Worm (Caenorhabditis elegans) whole organism, early embryonic: ENCODE results near the gene Y39G8B.13.

ENCODE experiments used
- ama-1 ChIP-seq: fragments of 150-350 bp; optimal IDR thresholded peaks from 2 replicates; lab custom pipeline; 2014
- ets-7 ChIP-seq: sonication (generic microtip); optimal IDR thresholded peaks from 2 replicates; lab custom pipeline; 2016; ENCODE audit warnings: missing genotype, missing genetic modification characterization, missing compliant biosample characterization
- pes-1 ChIP-seq: fragments of 200-800 bp; sonication (Bioruptor generic); IDR thresholded peaks from 2 replicates; pipeline ENCODE4 v1.3.6; 2022; ENCODE audit warnings: missing genetic modification reagents, missing genetic modification characterization, missing compliant biosample characterization
- sea-1 ChIP-seq: fragments of 200-800 bp; sonication (Bioruptor generic); conservative IDR thresholded peaks from 2 replicates; pipeline ENCODE4 v1.3.6; 2022; ENCODE audit warnings: missing genetic modification characterization, missing compliant biosample characterization
- tra-4 ChIP-seq: sonication (generic microtip); optimal IDR thresholded peaks from 2 replicates; lab custom pipeline; 2017; ENCODE audit warnings: missing genetic modification characterization, missing compliant biosample characterization

ce11 chrII:13938290-13938689, 44.6 kb downstream of the Y39G8B.13 start:
- no peak for TF ChIP-seq sea-1 (GFP tag; lab: Robert Waterston, UW)
- no peak for TF ChIP-seq ets-7 (tag; lab: Kevin White, UChicago)
- no peak for TF ChIP-seq tra-4 (tag; lab: Kevin White, UChicago)
- no peak for TF ChIP-seq pes-1 (GFP tag; lab: Robert Waterston, UW)
- no peak for TF ChIP-seq ama-1
